Worm (Caenorhabditis elegans) whole organism, L4 larva: Measurements from ENCODE around the gene F45D11.11.

Source experiments
- dpl-1 ChIP-seq: fragments of 150-350 bp; optimal IDR thresholded peaks from 2 replicates; lab custom pipeline; 2014; ENCODE audit warnings: missing biosample characterization, missing genetic modification reagents, missing genetic modification characterization
- hlh-30 ChIP-seq: sonication (generic microtip); optimal IDR thresholded peaks from 2 replicates; lab custom pipeline; 2017; ENCODE audit warnings: antibody characterized with exemption, mild to moderate bottlenecking, missing genetic modification characterization, missing compliant biosample characterization; ENCODE audit not compliant: insufficient read depth
- lin-39 ChIP-seq: fragments of 150-350 bp; optimal IDR thresholded peaks from 2 replicates; lab custom pipeline; 2014; ENCODE audit warnings: missing biosample characterization, missing genetic modification reagents, missing genetic modification characterization
- nhr-237 ChIP-seq: sonication (generic microtip); optimal IDR thresholded peaks from 2 replicates; lab custom pipeline; 2017; ENCODE audit warnings: missing biosample characterization, missing genetic modification characterization
- nhr-28 ChIP-seq: fragments of 150-350 bp; optimal IDR thresholded peaks from 2 replicates; lab custom pipeline; 2014; ENCODE audit warnings: missing biosample characterization, missing genetic modification characterization
- nhr-48 ChIP-seq: sonication (generic microtip); optimal IDR thresholded peaks from 2 replicates; lab custom pipeline; 2016; ENCODE audit warnings: mild to moderate bottlenecking, missing genetic modification characterization, missing compliant biosample characterization
- nhr-6 ChIP-seq: fragments of 150-350 bp; optimal IDR thresholded peaks from 2 replicates; lab custom pipeline; 2014; ENCODE audit warnings: missing biosample characterization, missing genetic modification characterization
- pqm-1 ChIP-seq: sonication (generic microtip); optimal IDR thresholded peaks from 2 replicates; lab custom pipeline; 2017; ENCODE audit warnings: missing biosample characterization, missing genetic modification characterization

DNA sequence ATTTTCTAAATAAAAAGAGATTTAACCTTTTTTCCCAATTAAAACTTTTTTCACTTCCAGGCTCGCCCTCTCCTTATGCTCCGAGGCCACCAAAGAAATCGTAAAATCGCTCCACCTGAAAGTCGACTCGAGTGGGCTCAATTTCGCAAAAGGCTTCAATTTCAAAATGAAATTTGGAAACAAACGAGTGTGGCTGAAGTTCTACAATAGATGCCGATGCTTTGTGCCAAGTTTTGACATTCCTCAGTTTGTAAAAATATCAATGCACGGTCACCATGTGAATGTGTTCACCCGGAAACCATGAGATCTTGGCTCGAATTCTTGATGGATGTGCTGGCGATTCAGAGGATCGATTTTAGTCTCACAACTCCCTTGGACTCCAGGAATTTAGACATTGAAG is 30.7 kb upstream of the F45D11.11 start, which contains the start of gene M01D1.12:
- TF ChIP-seq nhr-48 (tag; lab: Kevin White, UChicago) (no peak), nhr-28 (tag; lab: Kevin White, UChicago) (no peak), dpl-1 (no peak), nhr-6 (tag; lab: Kevin White, UChicago) (no peak), pqm-1 (tag; lab: Kevin White, UChicago) (no peak), hlh-30 (tag; lab: Kevin White, UChicago) (no peak), nhr-237 (tag; lab: Kevin White, UChicago) (no peak), lin-39 (tag; lab: Kevin White, UChicago) (no peak)
